Fruit fly (Drosophila melanogaster): ENCODE data around the gene mor.
A peak's percentile ranks its signal among the peaks of the same experiment; 100 is the strongest.

The mor gene

dm6 chr3R:16005943-16006342 is 33.2 kb upstream of the mor start (continued):
- TF ChIP-seq Deaf1 (tag; optimal IDR thresholded peaks at IDR 0.05) (no peak), ewg (GFP tag; optimal IDR thresholded peaks at IDR 0.05) (no peak), Hey (tag; optimal IDR thresholded peaks at IDR 0.05) (peak; percentile 1), Hmr (GFP tag; optimal IDR thresholded peaks at IDR 0.05) (peak; percentile 54), TFAM (GFP tag; optimal IDR thresholded peaks at IDR 0.05) (no peak), ind (GFP tag; optimal IDR thresholded peaks at IDR 0.05) (no peak), org-1 (GFP tag; optimal IDR thresholded peaks at IDR 0.05) (peak; percentile 42), tio (GFP tag; optimal IDR thresholded peaks at IDR 0.05) (no peak), unc-4 (GFP tag; IDR thresholded peaks at IDR 0.05; ENCODE audit: partially characterized antibody) (no peak), Opbp (GFP tag; IDR thresholded peaks at IDR 0.05; ENCODE audit: partially characterized antibody) (no peak), Myb (GFP tag; optimal IDR thresholded peaks at IDR 0.05) (no peak), CG18599 (GFP tag; optimal IDR thresholded peaks at IDR 0.05) (peak; percentile 26), CG31365 (tag; optimal IDR thresholded peaks at IDR 0.05) (peak; percentile 47), BtbVII (GFP tag; optimal IDR thresholded peaks at IDR 0.05) (peak; percentile 12), Dip2 (GFP tag; IDR thresholded peaks at IDR 0.05) (no peak), ash1 (GFP tag; optimal IDR thresholded peaks at IDR 0.05) (no peak), dan (GFP tag; IDR thresholded peaks at IDR 0.05) (no peak), CG11560 (tag; IDR thresholded peaks at IDR 0.05) (no peak), hbn (GFP tag; IDR thresholded peaks at IDR 0.05; ENCODE audit: partially characterized antibody) (no peak), CG4328 (GFP tag; optimal IDR thresholded peaks at IDR 0.05) (peak; percentile 62), mam (GFP tag; optimal IDR thresholded peaks at IDR 0.05) (no peak), Hr51 (GFP tag; optimal IDR thresholded peaks at IDR 0.05) (peak in 1 of 2 experiments; percentile 30), CG4404 (GFP tag; IDR thresholded peaks at IDR 0.05) (no peak), Rfx (GFP tag; IDR thresholded peaks at IDR 0.05) (no peak), Optix (GFP tag; IDR thresholded peaks at IDR 0.05) (no peak), CG7839 (tag; optimal IDR thresholded peaks at IDR 0.05) (peak; percentile 52), pan (optimal IDR thresholded peaks at IDR 0.05) (no peak), pan (GFP tag; optimal IDR thresholded peaks at IDR 0.05 in 1 of 2, IDR thresholded peaks at IDR 0.05 in 1 of 2) (no peak), zen (tag; optimal IDR thresholded peaks at IDR 0.05) (no peak), dysf (GFP tag; IDR thresholded peaks at IDR 0.05) (no peak), CG4617 (GFP tag; optimal IDR thresholded peaks at IDR 0.05; ENCODE audit: borderline replicate concordance) (no peak), tna (GFP tag; IDR thresholded peaks at IDR 0.05; ENCODE audit: partially characterized antibody) (no peak), lbe (GFP tag; optimal IDR thresholded peaks at IDR 0.05) (no peak), ems (GFP tag; optimal IDR thresholded peaks at IDR 0.05) (no peak), Oaz (GFP tag; IDR thresholded peaks at IDR 0.05) (no peak), zfh1 (GFP tag; IDR thresholded peaks at IDR 0.05) (no peak), Tbp (GFP tag; optimal IDR thresholded peaks at IDR 0.05) (no peak), crol (GFP tag; IDR thresholded peaks at IDR 0.05) (no peak), NFAT (GFP tag; IDR thresholded peaks at IDR 0.05) (no peak), dmrt11E (tag; optimal IDR thresholded peaks at IDR 0.05) (peak; percentile 37), gcm (GFP tag; optimal IDR thresholded peaks at IDR 0.05) (peak; percentile 33), CG4707 (GFP tag; optimal IDR thresholded peaks at IDR 0.05) (peak; percentile 47), Kr (GFP tag; optimal IDR thresholded peaks at IDR 0.05) (peak; percentile 13), Ets65A (GFP tag) (no peak), CG12104 (GFP tag; optimal IDR thresholded peaks at IDR 0.05) (no peak), bsh (GFP tag; optimal IDR thresholded peaks at IDR 0.05) (peak in 1 of 2 experiments; percentile 68), CG4360 (GFP tag; IDR thresholded peaks at IDR 0.05) (no peak), CG10979 (tag; optimal IDR thresholded peaks at IDR 0.05) (no peak), rib (GFP tag; IDR thresholded peaks at IDR 0.05) (no peak), Nf-YB (GFP tag; optimal IDR thresholded peaks at IDR 0.05) (peak; percentile 42), CkIIα-i1 (GFP tag; IDR thresholded peaks at IDR 0.05) (no peak), CG3995 (GFP tag; optimal IDR thresholded peaks at IDR 0.05) (no peak)

Data from whole organism, embryonic.